Fruit fly (Drosophila melanogaster): ENCODE measurements around the gene Uch.

dm6 chr2L:2200136-2201036 is 13.6 kb downstream of the Uch start:
- no peak for TF ChIP-seq pan (optimal IDR thresholded peaks at IDR 0.05)
- no peak for TF ChIP-seq pan (GFP tag; optimal IDR thresholded peaks at IDR 0.05 in 1 of 2, IDR thresholded peaks at IDR 0.05 in 1 of 2)
- peak; percentile 50 for TF ChIP-seq yki (optimal IDR thresholded peaks at IDR 0.05)
- no peak for TF ChIP-seq vfl (GFP tag; optimal IDR thresholded peaks at IDR 0.05)
- TF ChIP-seq zen (tag; optimal IDR thresholded peaks at IDR 0.05), result no peak
- TF ChIP-seq CG32767 (GFP tag; IDR thresholded peaks at IDR 0.05), result no peak
